Worm (Caenorhabditis elegans): ENCODE measurements around the gene F52E1.9.

Gene F52E1.9

ce11 chrV:8445636-8446035 lies 43.2 kb upstream of the F52E1.9 start (continued):
- TF ChIP-seq Y5F2A.4 (GFP tag; optimal IDR thresholded peaks at IDR 0.05) (no peak), arid-1 (GFP tag; conservative IDR thresholded peaks at IDR 0.05) (no peak), nhr-10 (tag; optimal IDR thresholded peaks at IDR 0.05) (no peak), Y48G9A.11 (GFP tag; IDR thresholded peaks at IDR 0.05) (no peak), spr-1 (tag; optimal IDR thresholded peaks at IDR 0.05) (no peak), aha-1 (tag) (peak; percentile 42), ceh-32 (tag; optimal IDR thresholded peaks at IDR 0.05; ENCODE audit: poor library complexity) (no peak), ZK546.5 (tag; optimal IDR thresholded peaks at IDR 0.05) (no peak), hlh-30 (tag; optimal IDR thresholded peaks at IDR 0.05; ENCODE audit: insufficient read depth) (no peak), zip-2 (tag; optimal IDR thresholded peaks at IDR 0.05) (no peak), lim-7 (GFP tag; IDR thresholded peaks at IDR 0.05) (no peak), dpl-1 (GFP tag; optimal IDR thresholded peaks at IDR 0.05) (no peak), fos-1 (tag; optimal IDR thresholded peaks at IDR 0.05) (no peak), pha-4 (GFP tag; IDR thresholded peaks at IDR 0.05) (no peak), pha-4 (tag; optimal IDR thresholded peaks at IDR 0.05) (peak; percentile 2), vab-7 (GFP tag; IDR thresholded peaks at IDR 0.05) (no peak), unc-130 (GFP tag; optimal IDR thresholded peaks at IDR 0.05) (no peak), ama-1 (optimal IDR thresholded peaks at IDR 0.05) (no peak), nhr-6 (tag; optimal IDR thresholded peaks at IDR 0.05) (peak; percentile 56), zip-11 (GFP tag; IDR thresholded peaks at IDR 0.05) (no peak), nhr-111 (GFP tag; optimal IDR thresholded peaks at IDR 0.05) (no peak), nhr-48 (tag; optimal IDR thresholded peaks at IDR 0.05) (no peak), ctbp-1 (GFP tag; IDR thresholded peaks at IDR 0.05) (no peak), ceh-44 (GFP tag; IDR thresholded peaks at IDR 0.05) (no peak), mep-1 (tag; optimal IDR thresholded peaks at IDR 0.05) (peak; percentile 38), saeg-2 (GFP tag; IDR thresholded peaks at IDR 0.05) (no peak), zfp-3 (GFP tag; conservative IDR thresholded peaks at IDR 0.05) (no peak), nhr-77 (tag; optimal IDR thresholded peaks at IDR 0.05) (peak; percentile 23), ZK337.2 (GFP tag; IDR thresholded peaks at IDR 0.05) (no peak), Y105C5A.15 (GFP tag; IDR thresholded peaks at IDR 0.05) (no peak), unc-39 (tag; optimal IDR thresholded peaks at IDR 0.05) (no peak), lin-1 (GFP tag; IDR thresholded peaks at IDR 0.05) (no peak), mdl-1 (tag; optimal IDR thresholded peaks at IDR 0.05) (no peak), snpc-4 (tag; optimal IDR thresholded peaks at IDR 0.05) (no peak), nhr-237 (tag; optimal IDR thresholded peaks at IDR 0.05) (no peak), mdt-29 (GFP tag; IDR thresholded peaks at IDR 0.05) (no peak), Y75B8A.6 (GFP tag; IDR thresholded peaks at IDR 0.05) (no peak), daf-12 (tag; optimal IDR thresholded peaks at IDR 0.05) (no peak), F37D6.2 (tag; optimal IDR thresholded peaks at IDR 0.05) (no peak), R02D3.7 (tag; optimal IDR thresholded peaks at IDR 0.05) (no peak), dve-1 (tag; optimal IDR thresholded peaks at IDR 0.05; ENCODE audit: insufficient read depth) (peak; percentile 69), lin-13 (GFP tag; optimal IDR thresholded peaks at IDR 0.05) (no peak), cey-2 (tag; optimal IDR thresholded peaks at IDR 0.05; ENCODE audit: borderline replicate concordance, insufficient read depth) (no peak), F44E2.7 (GFP tag; IDR thresholded peaks at IDR 0.05) (no peak), madf-5 (GFP tag; IDR thresholded peaks at IDR 0.05) (no peak), ztf-7 (tag; optimal IDR thresholded peaks at IDR 0.05) (no peak), egl-43 (GFP tag; IDR thresholded peaks at IDR 0.05) (no peak), egl-27 (tag; optimal IDR thresholded peaks at IDR 0.05) (no peak), spr-3 (GFP tag; optimal IDR thresholded peaks at IDR 0.05) (no peak), ces-1 (GFP tag; optimal IDR thresholded peaks at IDR 0.05) (no peak), jun-1 (tag; optimal IDR thresholded peaks at IDR 0.05) (no peak), lin-38 (GFP tag; IDR thresholded peaks at IDR 0.05) (no peak), snpc-1.2 (GFP tag; IDR thresholded peaks at IDR 0.05) (no peak), ceh-62 (tag; optimal IDR thresholded peaks at IDR 0.05) (no peak)
